Worm (Caenorhabditis elegans) whole organism, early embryonic: ENCODE measurements around the gene wrt-1.

Source experiments
- B0310.2 ChIP-seq: sonication (generic microtip); optimal IDR thresholded peaks from 2 replicates; lab custom pipeline; 2016; ENCODE audit warnings: mild to moderate bottlenecking, missing genetic modification characterization, missing compliant biosample characterization
- aly-1 ChIP-seq: sonication (generic microtip); optimal IDR thresholded peaks from 2 replicates; lab custom pipeline; 2016; ENCODE audit warnings: missing genetic modification characterization, missing compliant biosample characterization
- ama-1 ChIP-seq: fragments of 150-350 bp; optimal IDR thresholded peaks from 2 replicates; lab custom pipeline; 2014
- ceh-36 ChIP-seq: sonication (generic microtip); optimal IDR thresholded peaks from 2 replicates; lab custom pipeline; 2016; ENCODE audit warnings: missing genetic modification characterization, inconsistent platforms, missing compliant biosample characterization
- flt-1 ChIP-seq: fragments of 200-800 bp; sonication (Bioruptor generic); IDR thresholded peaks from 2 replicates; pipeline ENCODE4 v1.3.6; 2022; ENCODE audit warnings: missing genetic modification characterization, missing compliant biosample characterization
- hmbx-1 ChIP-seq: sonication (generic microtip); optimal IDR thresholded peaks from 2 replicates; lab custom pipeline; 2016; ENCODE audit warnings: mild to moderate bottlenecking, missing genetic modification characterization, missing compliant biosample characterization
- hmg-4 ChIP-seq: fragments of 200-800 bp; sonication (Bioruptor generic); optimal IDR thresholded peaks from 2 replicates; lab custom pipeline; 2018; ENCODE audit warnings: mild to moderate bottlenecking, missing genetic modification characterization, missing compliant biosample characterization
- pes-1 ChIP-seq: fragments of 200-800 bp; sonication (Bioruptor generic); IDR thresholded peaks from 2 replicates; pipeline ENCODE4 v1.3.6; 2022; ENCODE audit warnings: missing genetic modification reagents, missing genetic modification characterization, missing compliant biosample characterization
- tbx-11 ChIP-seq: fragments of 200-800 bp; sonication (Bioruptor generic); IDR thresholded peaks from 2 replicates; pipeline ENCODE4 v1.3.6; 2022; ENCODE audit warnings: missing genetic modification characterization, missing compliant biosample characterization
- tbx-37 ChIP-seq: fragments of 200-800 bp; sonication (Bioruptor generic); conservative IDR thresholded peaks from 2 replicates; pipeline ENCODE4 v1.3.6; 2022; ENCODE audit warnings: missing genetic modification reagents, missing genetic modification characterization, missing compliant biosample characterization
- tra-4 ChIP-seq: sonication (generic microtip); optimal IDR thresholded peaks from 2 replicates; lab custom pipeline; 2017; ENCODE audit warnings: missing genetic modification characterization, missing compliant biosample characterization

ce11 chrII:7544782-7545181, 14.0 kb downstream of the wrt-1 start:
- TF ChIP-seq pes-1 (GFP tag; lab: Robert Waterston, UW) (no peak), B0310.2 (tag; lab: Kevin White, UChicago) (no peak), tra-4 (no peak), ama-1 (lab: Kevin White, UChicago) (no peak), flt-1 (no peak), hmg-4 (no peak), ceh-36 (no peak), tbx-37 (GFP tag; lab: Robert Waterston, UW) (no peak), aly-1 (tag; lab: Kevin White, UChicago) (no peak), hmbx-1 (tag; lab: Kevin White, UChicago) (no peak), tbx-11 (GFP tag; lab: Robert Waterston, UW) (no peak)
